Fruit fly (Drosophila melanogaster): ENCODE measurements around the gene Hipk.

DNA sequence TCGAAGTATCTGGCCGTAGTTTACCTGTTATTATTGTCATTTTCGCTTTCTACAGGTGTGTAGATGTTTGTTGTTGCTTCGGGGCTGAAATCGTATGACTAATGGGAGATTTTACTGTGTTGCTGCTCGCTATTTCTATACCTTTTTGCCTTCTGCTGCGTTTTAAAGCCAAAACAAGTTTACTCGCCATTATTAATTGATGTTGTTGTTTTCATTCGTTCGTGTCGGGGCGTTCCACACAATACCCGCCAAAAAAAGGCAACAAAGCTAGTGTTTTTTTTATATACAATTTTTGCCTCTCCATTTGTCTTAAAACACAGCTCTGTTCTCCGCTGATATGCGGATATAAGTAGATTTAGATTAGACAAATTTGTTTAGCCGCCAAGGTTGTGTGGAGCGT lies 12.5 kb downstream of the Hipk start:
- TF ChIP-seq lola (GFP tag; optimal IDR thresholded peaks at IDR 0.05): no peak
- TF ChIP-seq CG8944 (GFP tag; optimal IDR thresholded peaks at IDR 0.05): no peak
- no peak for TF ChIP-seq Oli (tag; optimal IDR thresholded peaks at IDR 0.05)
- TF ChIP-seq CG6272 (GFP tag; IDR thresholded peaks at IDR 0.05): no peak
- no peak for TF ChIP-seq CG16863 (GFP tag; optimal IDR thresholded peaks at IDR 0.05)

Data from whole organism, embryonic.